Fruit fly (Drosophila melanogaster): ENCODE data around the gene CG9515.
A peak's percentile ranks its signal among the peaks of the same experiment; 100 is the strongest.

Gene CG9515

dm6 chr2L:8937003-8937402, 6.1 kb downstream of the CG9515 start, which contains the start of gene Tsp29Fb (continued):
- TF ChIP-seq B-H1 (GFP tag; IDR thresholded peaks at IDR 0.05) (peak; percentile 39; the same call in 1 of the 3 replicates), zfh1 (GFP tag; IDR thresholded peaks at IDR 0.05) (no peak), pita (GFP tag; optimal IDR thresholded peaks at IDR 0.05) (no peak), CG6683 (GFP tag; optimal IDR thresholded peaks at IDR 0.05) (peak; percentile 62), Oli (tag; optimal IDR thresholded peaks at IDR 0.05) (peak; percentile 84), CG31224 (GFP tag; IDR thresholded peaks at IDR 0.05) (peak; percentile 57), pnt (GFP tag; optimal IDR thresholded peaks at IDR 0.05) (peak; percentile 28), Oaz (GFP tag; IDR thresholded peaks at IDR 0.05) (peak; percentile 38; the same call in 1 of the 2 replicates), klu (GFP tag; IDR thresholded peaks at IDR 0.05) (peak; percentile 52; the same call in 1 of the 2 replicates), schlank (tag; optimal IDR thresholded peaks at IDR 0.05) (peak; percentile 50), caup (GFP tag; optimal IDR thresholded peaks at IDR 0.05; ENCODE audit: severe bottlenecking) (peak; percentile 65), aop (GFP tag; IDR thresholded peaks at IDR 0.05) (no peak), CG11398 (GFP tag; optimal IDR thresholded peaks at IDR 0.05) (no peak), zfh2 (GFP tag; optimal IDR thresholded peaks at IDR 0.05) (peak; percentile 61), Hr39 (optimal IDR thresholded peaks at IDR 0.05) (no peak), exex (tag; optimal IDR thresholded peaks at IDR 0.05) (peak; percentile 41), NfI (GFP tag; optimal IDR thresholded peaks at IDR 0.05) (peak; percentile 73), CG3995 (GFP tag; optimal IDR thresholded peaks at IDR 0.05) (peak; percentile 11), tna (GFP tag; IDR thresholded peaks at IDR 0.05; ENCODE audit: partially characterized antibody) (no peak), Kr (GFP tag; optimal IDR thresholded peaks at IDR 0.05) (no peak), az2 (GFP tag; optimal IDR thresholded peaks at IDR 0.05) (peak; percentile 21), p53 (GFP tag; optimal IDR thresholded peaks at IDR 0.05) (no peak), run (tag; optimal IDR thresholded peaks at IDR 0.05) (peak; percentile 52), CG14710 (tag; optimal IDR thresholded peaks at IDR 0.05) (peak; percentile 23), ara (GFP tag; IDR thresholded peaks at IDR 0.05) (peak; percentile 45; the same call in 1 of the 2 replicates), HLH54F (GFP tag; optimal IDR thresholded peaks at IDR 0.05) (peak; percentile 36), unc-4 (GFP tag; IDR thresholded peaks at IDR 0.05; ENCODE audit: partially characterized antibody) (no peak), seq (GFP tag; IDR thresholded peaks at IDR 0.05) (peak; percentile 54; the same call in 1 of the 2 replicates), slbo (GFP tag; IDR thresholded peaks at IDR 0.05) (peak; percentile 78), maf-S (GFP tag; optimal IDR thresholded peaks at IDR 0.05) (peak; percentile 42), CG2202 (tag; optimal IDR thresholded peaks at IDR 0.05) (no peak), CG16815 (GFP tag; optimal IDR thresholded peaks at IDR 0.05) (peak; percentile 40), stwl (tag; optimal IDR thresholded peaks at IDR 0.05) (no peak), row (GFP tag; IDR thresholded peaks at IDR 0.05) (peak; percentile 92), CG10565 (GFP tag; optimal IDR thresholded peaks at IDR 0.05) (no peak), ato (GFP tag; IDR thresholded peaks at IDR 0.05; ENCODE audit: partially characterized antibody) (no peak), CG15269 (tag; optimal IDR thresholded peaks at IDR 0.05) (peak; percentile 88), CG31388 (GFP tag; optimal IDR thresholded peaks at IDR 0.05) (peak; percentile 37), CG33557 (GFP tag; optimal IDR thresholded peaks at IDR 0.05) (no peak), CG15011 (GFP tag; optimal IDR thresholded peaks at IDR 0.05) (peak; percentile 73), cato (GFP tag; optimal IDR thresholded peaks at IDR 0.05; ENCODE audit: borderline replicate concordance) (peak; percentile 1), CG18619 (GFP tag; optimal IDR thresholded peaks at IDR 0.05) (peak; percentile 69), CG17568 (GFP tag; optimal IDR thresholded peaks at IDR 0.05) (peak; percentile 38), CG2129 (GFP tag; IDR thresholded peaks at IDR 0.05; ENCODE audit: partially characterized antibody) (no peak), CG7271 (tag; optimal IDR thresholded peaks at IDR 0.05) (no peak), MBD-R2 (GFP tag; IDR thresholded peaks at IDR 0.05) (0 out of 2 replicates have a peak, but pooled peaks have one; percentile 31), CG30403 (GFP tag; optimal IDR thresholded peaks at IDR 0.05) (peak; percentile 87), Dad (GFP tag; optimal IDR thresholded peaks at IDR 0.05) (peak; percentile 20), Doc2 (GFP tag; IDR thresholded peaks at IDR 0.05) (no peak), Ptx1 (GFP tag; IDR thresholded peaks at IDR 0.05) (peak; percentile 77), BtbVII (GFP tag; optimal IDR thresholded peaks at IDR 0.05) (peak; percentile 70)
